Fruit fly (Drosophila melanogaster) whole organism, embryonic: ENCODE results near the gene CG1024.

Source experiments
- Adf1 ChIP-seq: fragments of 200-800 bp; sonication (Bioruptor generic); IDR thresholded peaks from 2 replicates; pipeline ENCODE4 v1.3.6; 2022; ENCODE audit warnings: missing biosample characterization, missing genetic modification characterization
- Atf-2 ChIP-seq: fragments of 200-800 bp; sonication (Bioruptor generic); optimal IDR thresholded peaks from 2 replicates; lab custom pipeline; 2016; ENCODE audit warnings: missing biosample characterization, missing genetic modification characterization
- Atf3 ChIP-seq: fragments of 200-800 bp; sonication (Bioruptor generic); optimal IDR thresholded peaks from 3 replicates; lab custom pipeline; 2016; ENCODE audit warnings: missing biosample characterization, missing genetic modification characterization
- CG10209 ChIP-seq: fragments of 200-800 bp; sonication (Bioruptor generic); optimal IDR thresholded peaks from 3 replicates; lab custom pipeline; 2017; ENCODE audit warnings: missing biosample characterization, mild to moderate bottlenecking, missing genetic modification characterization, missing genetic modification reagents
- CG11560 ChIP-seq: fragments of 200-800 bp; sonication (Bioruptor generic); IDR thresholded peaks from 3 replicates; pipeline ENCODE4 v1.3.6; 2022; ENCODE audit warnings: missing biosample characterization, missing genetic modification characterization
- CG12299 ChIP-seq: fragments of 200-800 bp; sonication (Bioruptor generic); optimal IDR thresholded peaks from 2 replicates; lab custom pipeline; 2018; ENCODE audit warnings: missing biosample characterization, mild to moderate bottlenecking, missing genetic modification characterization
- CG12769 ChIP-seq: fragments of 200-800 bp; sonication (Bioruptor generic); optimal IDR thresholded peaks from 2 replicates; lab custom pipeline; 2019; ENCODE audit warnings: missing biosample characterization, mild to moderate bottlenecking, missing genetic modification characterization, moderate library complexity
- CG13123 ChIP-seq: fragments of 200-800 bp; sonication (Bioruptor generic); optimal IDR thresholded peaks from 2 replicates; lab custom pipeline; 2016; ENCODE audit warnings: missing biosample characterization, missing genetic modification characterization
- CG13624 ChIP-seq: fragments of 200-800 bp; sonication (Bioruptor generic); optimal IDR thresholded peaks from 2 replicates; lab custom pipeline; 2016; ENCODE audit warnings: missing biosample characterization, missing genetic modification characterization
- CG17568 ChIP-seq: fragments of 200-800 bp; sonication (Bioruptor generic); optimal IDR thresholded peaks from 2 replicates; lab custom pipeline; 2018; ENCODE audit warnings: missing biosample characterization, mild to moderate bottlenecking, missing genetic modification characterization, moderate library complexity
- CG17829 ChIP-seq: fragments of 200-800 bp; optimal IDR thresholded peaks from 2 replicates; lab custom pipeline; 2019; ENCODE audit warnings: missing biosample characterization, mild to moderate bottlenecking, missing genetic modification characterization, moderate library complexity
- CG30020 ChIP-seq: fragments of 200-800 bp; optimal IDR thresholded peaks from 2 replicates; lab custom pipeline; 2019; ENCODE audit warnings: missing biosample characterization, mild to moderate bottlenecking, missing genetic modification characterization, moderate library complexity
- CG31365 ChIP-seq: fragments of 200-800 bp; sonication (Bioruptor generic); optimal IDR thresholded peaks from 2 replicates; lab custom pipeline; 2018; ENCODE audit warnings: missing biosample characterization, mild to moderate bottlenecking, missing genetic modification characterization
- CG32767 ChIP-seq: fragments of 200-800 bp; sonication (Bioruptor generic); IDR thresholded peaks from 2 replicates; pipeline ENCODE4 v1.3.6; 2022; ENCODE audit warnings: missing biosample characterization, missing genetic modification characterization
- CG4424 ChIP-seq: fragments of 200-800 bp; sonication (Bioruptor generic); optimal IDR thresholded peaks from 3 replicates; lab custom pipeline; 2016; ENCODE audit warnings: missing biosample characterization, missing genetic modification characterization
- CG5953 ChIP-seq: fragments of 200-800 bp; sonication (Bioruptor generic); IDR thresholded peaks from 2 replicates; pipeline ENCODE4 v1.3.6; 2022; ENCODE audit warnings: missing biosample characterization, missing genetic modification characterization
- CG6175 ChIP-seq: fragments of 200-800 bp; sonication (Bioruptor generic); IDR thresholded peaks from 3 replicates; pipeline ENCODE4 v1.3.6; 2022; ENCODE audit warnings: missing biosample characterization, missing genetic modification characterization
- CG6813 ChIP-seq: fragments of 200-800 bp; sonication (Bioruptor generic); optimal IDR thresholded peaks from 2 replicates; lab custom pipeline; 2017; ENCODE audit warnings: missing biosample characterization, missing genetic modification characterization, mild to moderate bottlenecking, moderate library complexity, missing genetic modification reagents
- CG7745 ChIP-seq: fragments of 200-800 bp; sonication (Bioruptor generic); optimal IDR thresholded peaks from 2 replicates; lab custom pipeline; 2018; ENCODE audit warnings: missing biosample characterization, mild to moderate bottlenecking, missing genetic modification characterization, moderate library complexity
- CG7839 ChIP-seq: fragments of 200-800 bp; sonication (Bioruptor generic); optimal IDR thresholded peaks from 3 replicates; lab custom pipeline; 2018; ENCODE audit warnings: missing biosample characterization, mild to moderate bottlenecking, missing genetic modification characterization, moderate library complexity
- CG7963 ChIP-seq: fragments of 200-800 bp; sonication (Bioruptor generic); IDR thresholded peaks from 3 replicates; pipeline ENCODE4 v1.3.6; 2022; ENCODE audit warnings: missing biosample characterization, missing genetic modification characterization; ENCODE audit not compliant: partially characterized antibody
- CG8290 ChIP-seq, 3 experiments: fragments of 200-800 bp; sonication (Bioruptor generic); optimal IDR thresholded peaks; 2 replicates each; lab custom pipeline; 2016 to 2019; ENCODE audit warnings: missing biosample characterization in 3 of 3, missing genetic modification characterization in 3 of 3, mild to moderate bottlenecking in 2 of 3, moderate library complexity in 1 of 3
- CG8478 ChIP-seq: fragments of >200 bp; optimal IDR thresholded peaks from 2 replicates; lab custom pipeline; 2018
- CoRest ChIP-seq: fragments of 200-800 bp; sonication (Bioruptor generic); optimal IDR thresholded peaks from 3 replicates; lab custom pipeline; 2018; ENCODE audit warnings: missing biosample characterization, mild to moderate bottlenecking, missing genetic modification characterization, moderate library complexity
- Dad ChIP-seq: fragments of 200-800 bp; sonication (Bioruptor generic); optimal IDR thresholded peaks from 3 replicates; lab custom pipeline; 2016; ENCODE audit warnings: missing biosample characterization, missing genetic modification characterization
- Drgx ChIP-seq: fragments of 200-800 bp; sonication (Bioruptor generic); IDR thresholded peaks from 2 replicates; pipeline ENCODE4 v1.3.6; 2022; ENCODE audit warnings: missing biosample characterization, missing genetic modification characterization
- ERR ChIP-seq: fragments of 200-800 bp; sonication (Bioruptor generic); optimal IDR thresholded peaks from 2 replicates; lab custom pipeline; 2016; ENCODE audit warnings: missing biosample characterization, missing genetic modification characterization
- Ets97D ChIP-seq: fragments of 200-800 bp; sonication (Bioruptor generic); optimal IDR thresholded peaks from 3 replicates; lab custom pipeline; 2016; ENCODE audit warnings: missing biosample characterization, missing genetic modification characterization
- H15 ChIP-seq: fragments of 200-800 bp; sonication (Bioruptor generic); IDR thresholded peaks from 3 replicates; pipeline ENCODE4 v1.3.6; 2022; ENCODE audit warnings: missing biosample characterization, missing genetic modification characterization
- Jarid2 ChIP-seq: fragments of 200-800 bp; sonication (Bioruptor generic); optimal IDR thresholded peaks from 3 replicates; lab custom pipeline; 2017; ENCODE audit warnings: mild to moderate bottlenecking, missing biosample characterization, missing genetic modification reagents, missing genetic modification characterization
- MBD-R2 ChIP-seq: fragments of 200-800 bp; sonication (Bioruptor generic); IDR thresholded peaks from 2 replicates; pipeline ENCODE4 v1.3.6; 2022; ENCODE audit warnings: missing biosample characterization, missing genetic modification characterization
- MESR4 ChIP-seq: fragments of 200-800 bp; sonication (Bioruptor generic); optimal IDR thresholded peaks from 2 replicates; lab custom pipeline; 2018; ENCODE audit warnings: missing biosample characterization, mild to moderate bottlenecking, missing genetic modification characterization, moderate library complexity
- Med ChIP-seq: fragments of 200-800 bp; sonication (Bioruptor generic); peaks from one replicate; lab custom pipeline; 2016; ENCODE audit warnings: missing biosample characterization, missing genetic modification characterization, mild to moderate bottlenecking, inconsistent platforms, moderate library complexity
- Meics ChIP-seq: fragments of 200-800 bp; sonication (Bioruptor generic); optimal IDR thresholded peaks from 2 replicates; lab custom pipeline; 2017; ENCODE audit warnings: missing biosample characterization, mild to moderate bottlenecking, missing genetic modification characterization
- Neu2 ChIP-seq: fragments of 200-800 bp; sonication (Bioruptor generic); optimal IDR thresholded peaks from 3 replicates; lab custom pipeline; 2016; ENCODE audit warnings: missing biosample characterization, missing genetic modification characterization, borderline replicate concordance
- PHDP ChIP-seq: fragments of 200-800 bp; sonication (Bioruptor generic); optimal IDR thresholded peaks from 3 replicates; lab custom pipeline; 2018; ENCODE audit warnings: missing biosample characterization, mild to moderate bottlenecking, missing genetic modification characterization, moderate library complexity
- Sry-δ ChIP-seq: fragments of 200-800 bp; sonication (Bioruptor generic); optimal IDR thresholded peaks from 2 replicates; lab custom pipeline; 2016; ENCODE audit warnings: missing biosample characterization, missing genetic modification characterization
- Usf ChIP-seq: fragments of 200-800 bp; sonication (Bioruptor generic); optimal IDR thresholded peaks from 2 replicates; lab custom pipeline; 2017; ENCODE audit warnings: missing genotype, missing biosample characterization, missing genetic modification characterization
- cad ChIP-seq: fragments of >200 bp; optimal IDR thresholded peaks from 2 replicates; lab custom pipeline; 2017; ENCODE audit warnings: missing biosample characterization, missing genetic modification characterization
- cg ChIP-seq: fragments of 200-800 bp; sonication (Bioruptor generic); optimal IDR thresholded peaks from 3 replicates; lab custom pipeline; 2019; ENCODE audit warnings: missing biosample characterization, mild to moderate bottlenecking, missing genetic modification characterization, moderate library complexity
- chinmo ChIP-seq: fragments of 200-800 bp; sonication (Bioruptor generic); IDR thresholded peaks from 4 replicates; pipeline ENCODE4 v1.3.6; 2022; ENCODE audit warnings: missing biosample characterization, missing genetic modification characterization; ENCODE audit not compliant: partially characterized antibody
- dati ChIP-seq: fragments of 200-800 bp; sonication (Bioruptor generic); IDR thresholded peaks from 2 replicates; pipeline ENCODE4 v1.3.6; 2022; ENCODE audit warnings: missing biosample characterization, missing genetic modification characterization
- eyg ChIP-seq: fragments of 200-800 bp; sonication (Bioruptor generic); optimal IDR thresholded peaks from 3 replicates; lab custom pipeline; 2016; ENCODE audit warnings: missing biosample characterization, missing genetic modification characterization
- lab ChIP-seq: fragments of 200-800 bp; sonication (Bioruptor generic); optimal IDR thresholded peaks from 3 replicates; lab custom pipeline; 2017; ENCODE audit warnings: missing biosample characterization, missing genetic modification characterization, mild to moderate bottlenecking, moderate library complexity, missing genetic modification reagents
- mirr ChIP-seq: fragments of 200-800 bp; sonication (Bioruptor generic); optimal IDR thresholded peaks from 3 replicates; lab custom pipeline; 2018; ENCODE audit warnings: missing biosample characterization, mild to moderate bottlenecking, missing genetic modification characterization
- pita ChIP-seq: fragments of 200-800 bp; sonication (Bioruptor generic); optimal IDR thresholded peaks from 2 replicates; lab custom pipeline; 2017; ENCODE audit warnings: missing biosample characterization, mild to moderate bottlenecking, missing genetic modification characterization
- so ChIP-seq: fragments of 200-800 bp; sonication (Bioruptor generic); IDR thresholded peaks from 3 replicates; pipeline ENCODE4 v1.3.6; 2022; ENCODE audit warnings: missing biosample characterization, missing genetic modification characterization
- tap ChIP-seq: fragments of 200-800 bp; optimal IDR thresholded peaks from 3 replicates; lab custom pipeline; 2019; ENCODE audit warnings: missing biosample characterization, mild to moderate bottlenecking, missing genetic modification characterization, moderate library complexity
- tll ChIP-seq, 2 experiments: fragments of 200-800 bp in 1 of 2; fragments of >200 bp in 1 of 2; sonication (Bioruptor generic) in 1 of 2; optimal IDR thresholded peaks; 2 replicates each; lab custom pipeline; 2017 to 2019; ENCODE audit warnings: missing biosample characterization in 2 of 2, missing genetic modification characterization in 2 of 2, mild to moderate bottlenecking in 1 of 2, moderate library complexity in 1 of 2
- vnd ChIP-seq: fragments of 200-800 bp; sonication (Bioruptor generic); IDR thresholded peaks from 3 replicates; pipeline ENCODE4 v1.3.6; 2022; ENCODE audit warnings: missing biosample characterization, missing genetic modification characterization; ENCODE audit not compliant: partially characterized antibody

Gene CG1024

DNA sequence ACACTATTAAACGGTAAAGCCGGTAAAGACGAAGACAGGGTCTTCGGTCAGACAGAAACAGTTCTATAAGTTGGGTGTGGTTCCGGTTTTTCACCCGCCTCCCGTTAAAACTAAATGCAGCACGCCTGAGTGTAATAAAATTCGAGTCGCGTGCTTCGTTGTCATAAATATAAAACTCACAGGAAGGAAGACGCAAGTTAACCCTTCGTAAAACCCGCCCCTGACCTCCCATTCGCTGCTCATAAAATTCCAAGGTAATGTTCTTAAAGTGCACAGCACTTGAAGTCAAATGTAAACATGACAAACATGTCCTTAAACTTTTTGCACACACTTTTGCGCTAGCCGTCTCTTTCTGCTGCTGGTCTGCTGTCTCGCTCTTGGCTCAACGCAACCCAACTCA, 41.1 kb upstream of the CG1024 start:
- peak; percentile 78 for TF ChIP-seq cad (GFP tag; lab: Kevin White, UChicago)
- no peak for TF ChIP-seq CG7963
- peak; percentile 45 for TF ChIP-seq Med (GFP tag; lab: Kevin White, UChicago)
- no peak for TF ChIP-seq tap
- TF ChIP-seq tll (GFP tag; optimal IDR thresholded peaks at IDR 0.05; lab: Kevin White, UChicago), result peak in 1 of 2 experiments; percentile 72
- TF ChIP-seq CG30020 (tag; lab: Kevin White, UChicago), result no peak
- TF ChIP-seq H15 (GFP tag; lab: Robert Waterston, UW), result no peak
- TF ChIP-seq CG6813, result no peak
- TF ChIP-seq Atf3, result no peak
- no peak for TF ChIP-seq pita (GFP tag; lab: Kevin White, UChicago)
- TF ChIP-seq CG7839 (tag; lab: Kevin White, UChicago), result no peak
- TF ChIP-seq Sry-δ, result no peak
- no peak for TF ChIP-seq CG12769 (tag; lab: Kevin White, UChicago)

- TF ChIP-seq vnd (GFP tag; lab: Robert Waterston, UW) (no peak), CG7745 (tag; lab: Kevin White, UChicago) (no peak), Drgx (0 out of 2 replicates have a peak, but pooled peaks have one; percentile 17), CG6175 (GFP tag; lab: Robert Waterston, UW) (no peak), MESR4 (GFP tag; lab: Kevin White, UChicago) (no peak), ERR (no peak), CG17568 (no peak), MBD-R2 (GFP tag; lab: Robert Waterston, UW) (no peak), eyg (GFP tag; lab: Kevin White, UChicago) (no peak), lab (GFP tag; lab: Kevin White, UChicago) (no peak), CG13624 (GFP tag; lab: Kevin White, UChicago) (no peak), CG32767 (GFP tag; lab: Robert Waterston, UW) (peak; percentile 81), CG5953 (GFP tag; lab: Robert Waterston, UW) (no peak), CG8290 (GFP tag; optimal IDR thresholded peaks at IDR 0.05; lab: Kevin White, UChicago) (no peak), CG8290 (tag; optimal IDR thresholded peaks at IDR 0.05; lab: Kevin White, UChicago) (no peak), CG11560 (tag; lab: Robert Waterston, UW) (no peak), CG4424 (GFP tag; lab: Kevin White, UChicago) (no peak), CG8478 (lab: Kevin White, UChicago) (no peak), dati (no peak), CoRest (tag; lab: Kevin White, UChicago) (no peak), so (GFP tag; lab: Robert Waterston, UW) (0 out of 3 replicates have a peak, but pooled peaks have one; percentile 41), Ets97D (no peak), Jarid2 (GFP tag; lab: Kevin White, UChicago) (no peak), CG7839 (tag; lab: Kevin White, UChicago) (no peak), Meics (GFP tag; lab: Kevin White, UChicago) (no peak), CG10209 (GFP tag; lab: Kevin White, UChicago) (no peak), Dad (GFP tag; lab: Kevin White, UChicago) (no peak), PHDP (tag; lab: Kevin White, UChicago) (no peak), CG12299 (tag; lab: Kevin White, UChicago) (no peak), Usf (GFP tag; lab: Kevin White, UChicago) (no peak), Neu2 (GFP tag; lab: Kevin White, UChicago) (no peak), CG17829 (no peak), Atf-2 (no peak), CG13123 (GFP tag; lab: Kevin White, UChicago) (no peak), cg (GFP tag; lab: Kevin White, UChicago) (peak; percentile 71), Adf1 (GFP tag; lab: Robert Waterston, UW) (peak; percentile 47; the same call in 1 of the 2 replicates), chinmo (GFP tag; lab: Robert Waterston, UW) (0 out of 4 replicates have a peak, but pooled peaks have one; percentile 68), mirr (peak; percentile 23), CG31365 (tag; lab: Kevin White, UChicago) (no peak)
These were observed 39.8 kb upstream of the CG1024 start for dm6 chr3R:6419942-6420341.
